Fruit fly (Drosophila melanogaster) whole organism, adult: ENCODE data around the gene HIP-R.

Source experiments
- CG14711 ChIP-seq: fragments of 200-800 bp; sonication (Bioruptor generic); optimal IDR thresholded peaks from 2 replicates; lab custom pipeline; 2018; ENCODE audit warnings: missing biosample characterization, mild to moderate bottlenecking, missing genetic modification characterization, moderate library complexity
- Mnt ChIP-seq: fragments of 200-800 bp; sonication (Bioruptor generic); optimal IDR thresholded peaks from 2 replicates; lab custom pipeline; 2016; ENCODE audit warnings: missing biosample characterization, mild to moderate bottlenecking, missing genetic modification characterization
- tj ChIP-seq: fragments of 200-800 bp; sonication (Bioruptor generic); optimal IDR thresholded peaks from 3 replicates; lab custom pipeline; 2017; ENCODE audit warnings: missing biosample characterization, mild to moderate bottlenecking, missing genetic modification characterization, moderate library complexity

DNA sequence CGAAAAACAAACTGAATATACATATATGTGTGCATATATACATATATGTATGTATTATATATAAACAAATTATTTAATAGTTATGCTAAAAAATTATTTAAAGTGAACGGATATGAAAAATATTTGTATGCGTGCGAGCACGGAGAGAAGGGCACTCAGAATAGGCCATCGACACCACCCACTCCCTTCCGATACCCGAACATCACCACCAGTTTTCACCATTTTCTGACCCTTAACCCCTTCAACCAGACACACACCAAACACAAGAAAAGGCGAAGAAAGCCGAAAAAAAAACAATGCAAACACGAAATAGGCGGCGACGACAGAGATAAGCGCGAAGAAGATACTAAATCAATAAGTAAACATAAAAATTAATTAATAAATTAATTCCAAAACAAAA, 485 bp upstream of the HIP-R start:
- TF ChIP-seq CG14711 (tag; lab: Kevin White, UChicago) (no peak), Mnt (GFP tag; lab: Kevin White, UChicago) (no peak), tj (no peak)
